Worm (Caenorhabditis elegans) whole organism, L4 larva: Measurements from ENCODE around the gene T04C12.1.

Experiments
- F26F4.8 ChIP-seq: fragments of 200-800 bp; sonication (Bioruptor generic); conservative IDR thresholded peaks from 2 replicates; pipeline ENCODE4 v1.3.6; 2022; ENCODE audit warnings: missing genetic modification characterization, missing compliant biosample characterization
- Y5F2A.4 ChIP-seq: fragments of 200-800 bp; sonication (Bioruptor generic); optimal IDR thresholded peaks from 2 replicates; lab custom pipeline; 2018; ENCODE audit warnings: mild to moderate bottlenecking, missing genetic modification characterization, missing compliant biosample characterization
- ZK337.2 ChIP-seq: fragments of 200-800 bp; sonication (Bioruptor generic); IDR thresholded peaks from 2 replicates; pipeline ENCODE4 v1.3.6; 2022; ENCODE audit warnings: missing genetic modification reagents, missing genetic modification characterization, missing compliant biosample characterization
- ZK546.5 ChIP-seq, 2 experiments: sonication (generic microtip); optimal IDR thresholded peaks; 2 replicates each; lab custom pipeline; 2017; ENCODE audit warnings: missing biosample characterization in 2 of 2, missing genetic modification characterization in 2 of 2
- aha-1 ChIP-seq: fragments of 150-350 bp; peaks from one replicate; lab custom pipeline; 2014; ENCODE audit warnings: missing biosample characterization, missing genetic modification characterization
- arid-1 ChIP-seq: fragments of 200-800 bp; sonication (Bioruptor generic); conservative IDR thresholded peaks from 2 replicates; pipeline ENCODE4 v1.3.6; 2022; ENCODE audit warnings: missing genetic modification reagents, missing genetic modification characterization, missing compliant biosample characterization
- ceh-20 ChIP-seq: fragments of 200-800 bp; sonication (Bioruptor generic); IDR thresholded peaks from 2 replicates; pipeline ENCODE4 v1.3.6; 2022; ENCODE audit warnings: missing genetic modification reagents, missing genetic modification characterization, missing compliant biosample characterization
- ceh-62 ChIP-seq: sonication (generic microtip); optimal IDR thresholded peaks from 2 replicates; lab custom pipeline; 2017; ENCODE audit warnings: missing biosample characterization, missing genetic modification characterization
- ces-1 ChIP-seq: fragments of 150-350 bp; sonication (generic microtip); optimal IDR thresholded peaks from 4 replicates; lab custom pipeline; 2014; ENCODE audit warnings: missing biosample characterization, missing genetic modification reagents, missing genetic modification characterization
- daf-12 ChIP-seq: fragments of 150-350 bp; optimal IDR thresholded peaks from 2 replicates; lab custom pipeline; 2014; ENCODE audit warnings: missing biosample characterization, missing genetic modification reagents, missing genetic modification characterization
- daf-19 ChIP-seq: fragments of 200-800 bp; sonication (Bioruptor generic); conservative IDR thresholded peaks from 2 replicates; pipeline ENCODE4 v1.3.6; 2022; ENCODE audit warnings: missing genetic modification characterization, missing compliant biosample characterization
- daf-8 ChIP-seq: fragments of 200-800 bp; sonication (Bioruptor generic); IDR thresholded peaks from 2 replicates; pipeline ENCODE4 v1.3.6; 2022; ENCODE audit warnings: missing genetic modification characterization, missing compliant biosample characterization
- dmd-6 ChIP-seq: fragments of 200-800 bp; sonication (Bioruptor generic); IDR thresholded peaks from 2 replicates; pipeline ENCODE4 v1.3.6; 2022; ENCODE audit warnings: missing genetic modification reagents, missing genetic modification characterization, missing compliant biosample characterization
- dmd-9 ChIP-seq: fragments of 200-800 bp; sonication (Bioruptor generic); IDR thresholded peaks from 2 replicates; pipeline ENCODE4 v1.3.6; 2022; ENCODE audit warnings: missing genetic modification reagents, missing genetic modification characterization, missing compliant biosample characterization
- dve-1 ChIP-seq: sonication (generic microtip); optimal IDR thresholded peaks from 2 replicates; lab custom pipeline; 2017; ENCODE audit warnings: antibody characterized with exemption, mild to moderate bottlenecking, missing genetic modification characterization, missing compliant biosample characterization; ENCODE audit not compliant: insufficient read depth
- fkh-10 ChIP-seq: fragments of 150-350 bp; optimal IDR thresholded peaks from 2 replicates; lab custom pipeline; 2014; ENCODE audit warnings: missing biosample characterization, missing genetic modification reagents, missing genetic modification characterization
- hif-1 ChIP-seq, 2 experiments: sonication (generic microtip); optimal IDR thresholded peaks; 2 replicates each; lab custom pipeline; 2016 to 2017; ENCODE audit warnings: missing compliant biosample characterization in 2 of 2, missing genetic modification characterization in 2 of 2, missing genetic modification reagents in 2 of 2, missing genotype in 2 of 2, mild to moderate bottlenecking in 1 of 2
- lin-38 ChIP-seq: fragments of 200-800 bp; sonication (Bioruptor generic); IDR thresholded peaks from 2 replicates; pipeline ENCODE4 v1.3.6; 2022; ENCODE audit warnings: missing genetic modification reagents, missing genetic modification characterization, missing compliant biosample characterization
- madf-9 ChIP-seq: fragments of 200-800 bp; sonication (Bioruptor generic); conservative IDR thresholded peaks from 2 replicates; pipeline ENCODE4 v1.3.6; 2022; ENCODE audit warnings: missing genetic modification reagents, missing genetic modification characterization, missing compliant biosample characterization
- mdl-1 ChIP-seq, 2 experiments: fragments of 150-350 bp in 1 of 2; sonication (generic microtip) in 1 of 2; optimal IDR thresholded peaks; 2 replicates each; lab custom pipeline; 2014 to 2017; ENCODE audit warnings: missing biosample characterization in 2 of 2, missing genetic modification characterization in 2 of 2
- mdt-29 ChIP-seq: fragments of 200-800 bp; sonication (Bioruptor generic); IDR thresholded peaks from 2 replicates; pipeline ENCODE4 v1.3.6; 2022; ENCODE audit warnings: missing genetic modification reagents, missing genetic modification characterization, missing compliant biosample characterization
- mep-1 ChIP-seq: fragments of 150-350 bp; sonication (generic microtip); optimal IDR thresholded peaks from 3 replicates; lab custom pipeline; 2014; ENCODE audit warnings: missing biosample characterization, missing genetic modification characterization
- mxl-3 ChIP-seq: fragments of 200-800 bp; sonication (Bioruptor generic); optimal IDR thresholded peaks from 2 replicates; lab custom pipeline; 2018; ENCODE audit warnings: mild to moderate bottlenecking, missing genetic modification characterization, missing compliant biosample characterization
- nhr-11 ChIP-seq: fragments of 150-350 bp; optimal IDR thresholded peaks from 2 replicates; lab custom pipeline; 2014; ENCODE audit warnings: missing biosample characterization, missing genetic modification characterization
- nhr-111 ChIP-seq: fragments of 200-800 bp; sonication (Bioruptor generic); optimal IDR thresholded peaks from 2 replicates; lab custom pipeline; 2018; ENCODE audit warnings: mild to moderate bottlenecking, missing genetic modification characterization, missing compliant biosample characterization
- nhr-25 ChIP-seq: sonication (generic microtip); optimal IDR thresholded peaks from 2 replicates; lab custom pipeline; 2017; ENCODE audit warnings: missing genetic modification characterization, mild to moderate bottlenecking, missing compliant biosample characterization, antibody characterized with exemption, moderate library complexity, borderline replicate concordance; ENCODE audit not compliant: insufficient read depth
- nhr-28 ChIP-seq: fragments of 150-350 bp; optimal IDR thresholded peaks from 2 replicates; lab custom pipeline; 2014; ENCODE audit warnings: missing biosample characterization, missing genetic modification characterization
- nhr-41 ChIP-seq: fragments of 200-800 bp; sonication (Bioruptor generic); IDR thresholded peaks from 2 replicates; pipeline ENCODE4 v1.3.6; 2022; ENCODE audit warnings: missing genetic modification reagents, missing genetic modification characterization, missing compliant biosample characterization
- pha-4 ChIP-seq, 2 experiments: fragments of 150-350 bp in 1 of 2; fragments of 200-800 bp in 1 of 2; sonication (Bioruptor generic) in 1 of 2; IDR thresholded peaks in 1 of 2; optimal IDR thresholded peaks in 1 of 2; 2 replicates each; pipeline versions ENCODE4 v1.3.6 to Lab custom; 2014 to 2022; ENCODE audit warnings: missing genetic modification characterization in 2 of 2, missing genetic modification reagents in 2 of 2, missing biosample characterization in 1 of 2, missing compliant biosample characterization in 1 of 2
- saeg-2 ChIP-seq: fragments of 200-800 bp; sonication (Bioruptor generic); IDR thresholded peaks from 2 replicates; pipeline ENCODE4 v1.3.6; 2022; ENCODE audit warnings: missing genetic modification reagents, missing genetic modification characterization, missing compliant biosample characterization
- unc-62 ChIP-seq, 3 experiments: fragments of 150-350 bp in 1 of 3; sonication (generic microtip); optimal IDR thresholded peaks in 2 of 3; peaks in 1 of 3; 1 replicate in 1 of 3; 2 replicates in 2 of 3; lab custom pipeline; 2014 to 2017; ENCODE audit warnings: missing biosample characterization in 3 of 3, missing genetic modification characterization in 3 of 3, missing genetic modification reagents in 3 of 3, missing genotype in 1 of 3
- zip-11 ChIP-seq: fragments of 200-800 bp; sonication (Bioruptor generic); IDR thresholded peaks from 2 replicates; pipeline ENCODE4 v1.3.6; 2022; ENCODE audit warnings: missing genetic modification characterization, missing compliant biosample characterization

T04C12.1 gene

DNA sequence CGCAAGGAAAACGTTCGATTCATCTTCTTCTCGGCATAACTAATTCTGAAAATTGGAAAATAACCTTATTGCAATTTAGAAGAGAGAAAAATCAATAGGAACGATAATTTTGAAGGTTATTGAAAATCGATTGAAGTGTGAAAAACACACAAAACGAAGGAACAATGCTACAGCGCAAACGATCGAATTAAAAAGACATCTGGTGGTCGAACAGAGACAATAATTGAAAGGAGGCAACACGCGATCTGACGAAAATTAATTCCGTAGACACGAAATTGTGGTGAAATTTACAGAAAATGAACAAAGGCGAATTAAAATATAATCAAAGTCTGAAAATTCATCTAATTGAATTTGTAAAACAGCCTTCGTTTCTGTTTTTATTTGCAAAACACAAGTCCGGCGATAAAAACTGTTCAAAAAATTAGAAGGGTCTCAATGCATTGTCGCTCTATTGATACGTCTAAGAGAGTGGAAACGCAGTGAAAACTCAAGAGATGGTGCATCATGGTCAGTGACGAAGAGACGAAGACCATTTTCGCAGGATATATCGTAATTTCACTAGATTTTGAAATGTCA, 19.6 kb downstream of the T04C12.1 start, which contains the start of gene pak-2 (continued):
- TF ChIP-seq zip-11 (GFP tag; lab: Robert Waterston, UW) (no peak), hif-1 (tag; optimal IDR thresholded peaks at IDR 0.05; lab: Kevin White, UChicago) (peak in 1 of 2 experiments; percentile 93), ZK546.5 (tag; optimal IDR thresholded peaks at IDR 0.05; lab: Kevin White, UChicago) (no peak), daf-8 (GFP tag; lab: Robert Waterston, UW) (no peak), ZK337.2 (GFP tag; lab: Robert Waterston, UW) (peak; percentile 62; the same call in 1 of the 2 replicates), dmd-6 (peak; percentile 35; the same call in 1 of the 2 replicates), nhr-25 (peak; percentile 62), lin-38 (GFP tag; lab: Robert Waterston, UW) (peak; percentile 95), Y5F2A.4 (GFP tag; lab: Kevin White, UChicago) (no peak), fkh-10 (GFP tag; lab: Kevin White, UChicago) (peak; percentile 90), pha-4 (GFP tag; IDR thresholded peaks at IDR 0.05; lab: Robert Waterston, UW) (0 out of 2 replicates have a peak, but pooled peaks have one; percentile 8), pha-4 (tag; optimal IDR thresholded peaks at IDR 0.05; lab: Kevin White, UChicago) (no peak), saeg-2 (GFP tag; lab: Robert Waterston, UW) (no peak), daf-12 (no peak), mdt-29 (GFP tag; lab: Robert Waterston, UW) (no peak), arid-1 (GFP tag; lab: Robert Waterston, UW) (no peak), nhr-28 (peak; percentile 67), dve-1 (tag; lab: Kevin White, UChicago) (peak; percentile 74), mdl-1 (tag; optimal IDR thresholded peaks at IDR 0.05; lab: Kevin White, UChicago) (peak in 1 of 2 experiments; percentile 58), nhr-111 (no peak), ceh-62 (tag; lab: Kevin White, UChicago) (no peak), madf-9 (GFP tag; lab: Robert Waterston, UW) (no peak), mep-1 (peak; percentile 90), dmd-9 (GFP tag; lab: Robert Waterston, UW) (0 out of 2 replicates have a peak, but pooled peaks have one; percentile 49), ces-1 (GFP tag; lab: Kevin White, UChicago) (no peak)
- TF ChIP-seq, all 104 proteins: peak for 35

- TF ChIP-seq nhr-11 (tag; lab: Kevin White, UChicago) = peak; percentile 58
- no peak for TF ChIP-seq nhr-25
- TF ChIP-seq mxl-3 = no peak
- TF ChIP-seq ceh-20 (GFP tag; lab: Robert Waterston, UW) = 0 out of 2 replicates have a peak, but pooled peaks have one; percentile 39
- TF ChIP-seq F26F4.8 (GFP tag; lab: Robert Waterston, UW) = no peak
- peak in 1 of 2 experiments; percentile 74 for TF ChIP-seq unc-62 (GFP tag; optimal IDR thresholded peaks at IDR 0.05 in 1 of 2; lab: Kevin White, UChicago)
- TF ChIP-seq unc-62 (tag; optimal IDR thresholded peaks at IDR 0.05; lab: Kevin White, UChicago) = no peak
- no peak for TF ChIP-seq nhr-41
Measured at ce11 chrV:11034748-11035147, 24.3 kb downstream of the T04C12.1 start, which contains the start of gene pptr-2. Gene pptr-2 (minus strand): TSS chrV:11034931.

DNA sequence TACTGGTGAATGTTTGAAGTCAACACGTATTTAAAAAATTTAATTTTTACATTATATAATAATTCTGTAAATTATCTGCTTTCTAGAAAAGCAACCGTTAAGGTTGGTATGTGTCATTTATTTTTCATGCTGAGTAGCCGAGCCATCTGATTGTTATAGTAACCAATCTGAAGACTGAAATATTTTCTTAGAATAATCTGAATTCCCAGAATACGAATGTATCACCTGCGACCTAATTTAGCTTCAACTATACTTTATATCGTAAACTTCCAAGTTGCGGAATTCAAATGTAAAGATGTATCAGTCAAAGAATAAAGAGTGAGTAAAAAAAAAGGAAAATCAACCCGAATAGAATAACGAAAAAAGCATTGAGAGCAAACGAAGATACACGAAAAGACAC, 25.8 kb downstream of the T04C12.1 start:
- TF ChIP-seq aha-1 (tag; lab: Kevin White, UChicago) = peak; percentile 72
- no peak for TF ChIP-seq daf-19 (GFP tag; lab: Robert Waterston, UW)
- peak; percentile 11 for TF ChIP-seq fkh-10 (GFP tag; lab: Kevin White, UChicago)
- TF ChIP-seq ceh-20 (GFP tag; lab: Robert Waterston, UW) = no peak

DNA sequence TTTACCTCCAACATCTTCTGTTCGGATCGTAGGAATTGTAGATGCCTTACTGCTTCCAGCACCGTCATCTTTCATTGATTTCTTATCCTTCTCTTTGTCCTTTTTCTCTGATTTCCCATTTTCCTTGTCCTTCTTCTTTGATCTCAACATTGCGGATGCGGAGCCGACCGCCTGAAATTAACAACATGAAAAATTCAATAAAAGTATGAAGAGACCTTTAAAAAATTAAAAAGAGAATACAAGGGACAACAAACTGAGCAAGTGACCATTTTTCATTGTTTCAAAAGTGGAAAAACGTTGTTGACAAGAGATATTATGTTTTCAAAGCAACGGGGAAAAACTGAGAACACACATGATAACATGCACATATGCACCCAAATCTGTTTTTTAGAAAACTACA, 28.4 kb downstream of the T04C12.1 start:
- TF ChIP-seq unc-62 (GFP tag; optimal IDR thresholded peaks at IDR 0.05 in 1 of 2; lab: Kevin White, UChicago) = peak in 1 of 2 experiments; percentile 93
- TF ChIP-seq unc-62 (tag; optimal IDR thresholded peaks at IDR 0.05; lab: Kevin White, UChicago) = no peak
- no peak for TF ChIP-seq F26F4.8 (GFP tag; lab: Robert Waterston, UW)
